Fruit fly (Drosophila melanogaster): ENCODE results near the gene CG9519.

CG9519 gene

DNA sequence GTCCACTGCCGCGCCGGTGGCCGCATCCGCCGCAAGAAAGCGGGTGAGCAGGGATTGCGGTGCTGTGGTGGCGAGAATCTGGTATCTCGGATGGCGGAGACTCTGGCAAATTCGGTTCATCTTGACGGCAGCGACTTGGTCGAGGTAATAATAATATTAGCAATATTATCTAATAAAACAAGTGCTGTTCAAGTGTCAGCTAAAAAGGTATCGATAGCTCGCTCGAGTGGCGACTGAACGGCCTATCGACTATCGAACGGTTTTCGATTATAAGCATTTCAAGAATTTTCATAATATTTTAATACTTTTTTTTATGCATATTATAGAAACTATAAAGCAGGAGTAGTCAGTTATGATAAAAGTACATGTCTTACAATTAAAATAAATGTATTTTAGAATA lies 18.2 kb downstream of the CG9519 start, which contains the start of gene Grx5 (continued):
- TF ChIP-seq CG34224 (GFP tag; IDR thresholded peaks at IDR 0.05; ENCODE audit: partially characterized antibody): peak; percentile 73
- no peak for TF ChIP-seq Xrp1 (GFP tag; IDR thresholded peaks at IDR 0.05)
- TF ChIP-seq unc-4 (GFP tag; IDR thresholded peaks at IDR 0.05; ENCODE audit: partially characterized antibody): peak; percentile 69
- TF ChIP-seq MBD-R2 (GFP tag; IDR thresholded peaks at IDR 0.05): peak; percentile 58
- TF ChIP-seq CG2129 (GFP tag; IDR thresholded peaks at IDR 0.05; ENCODE audit: partially characterized antibody): no peak
- no peak for TF ChIP-seq ATbp (GFP tag; optimal IDR thresholded peaks at IDR 0.05)
- peak; percentile 75 for TF ChIP-seq Dll (GFP tag; IDR thresholded peaks at IDR 0.05; ENCODE audit: partially characterized antibody)
- TF ChIP-seq CG1529 (GFP tag; optimal IDR thresholded peaks at IDR 0.05): no peak
- TF ChIP-seq dmrt11E (tag; optimal IDR thresholded peaks at IDR 0.05): no peak
- no peak for TF ChIP-seq CoRest (tag; optimal IDR thresholded peaks at IDR 0.05)
- TF ChIP-seq CG14860 (GFP tag; IDR thresholded peaks at IDR 0.05; ENCODE audit: partially characterized antibody): peak; percentile 46; the same call in 1 of the 3 replicates
- TF ChIP-seq dimm (GFP tag; IDR thresholded peaks at IDR 0.05): no peak
- peak; percentile 45 for TF ChIP-seq Bgb (GFP tag; IDR thresholded peaks at IDR 0.05; ENCODE audit: partially characterized antibody)
- TF ChIP-seq CG6813 (GFP tag; optimal IDR thresholded peaks at IDR 0.05): no peak

DNA sequence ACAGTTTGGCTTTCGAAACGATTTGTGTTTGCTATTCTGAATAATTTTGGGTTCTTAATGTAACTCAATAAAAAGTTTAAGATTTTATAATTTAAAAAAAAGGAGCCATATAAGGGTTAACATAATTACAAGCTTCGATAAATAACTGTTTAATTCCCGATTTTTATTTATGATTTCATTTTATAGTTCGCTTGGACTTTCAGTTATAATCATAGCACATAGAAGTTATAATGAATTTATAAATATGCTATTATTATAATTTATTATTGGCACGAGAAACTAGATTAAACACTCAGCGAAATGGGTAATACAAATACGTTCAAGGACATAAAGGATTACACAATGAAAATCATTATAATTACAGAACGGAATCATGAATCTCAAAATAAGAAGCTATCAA lies 19.7 kb downstream of the CG9519 start, which contains the start of gene CG14410:
Gene CG14410, plus strand, starts transcription at position 301 of the 400 bp plus-strand sequence.
- TF ChIP-seq CG10274 (GFP tag; optimal IDR thresholded peaks at IDR 0.05) (no peak), Hand (GFP tag; optimal IDR thresholded peaks at IDR 0.05) (no peak), NFAT (GFP tag; IDR thresholded peaks at IDR 0.05) (no peak), Lhr (GFP tag; optimal IDR thresholded peaks at IDR 0.05) (no peak), pzg (GFP tag; optimal IDR thresholded peaks at IDR 0.05) (no peak)

DNA sequence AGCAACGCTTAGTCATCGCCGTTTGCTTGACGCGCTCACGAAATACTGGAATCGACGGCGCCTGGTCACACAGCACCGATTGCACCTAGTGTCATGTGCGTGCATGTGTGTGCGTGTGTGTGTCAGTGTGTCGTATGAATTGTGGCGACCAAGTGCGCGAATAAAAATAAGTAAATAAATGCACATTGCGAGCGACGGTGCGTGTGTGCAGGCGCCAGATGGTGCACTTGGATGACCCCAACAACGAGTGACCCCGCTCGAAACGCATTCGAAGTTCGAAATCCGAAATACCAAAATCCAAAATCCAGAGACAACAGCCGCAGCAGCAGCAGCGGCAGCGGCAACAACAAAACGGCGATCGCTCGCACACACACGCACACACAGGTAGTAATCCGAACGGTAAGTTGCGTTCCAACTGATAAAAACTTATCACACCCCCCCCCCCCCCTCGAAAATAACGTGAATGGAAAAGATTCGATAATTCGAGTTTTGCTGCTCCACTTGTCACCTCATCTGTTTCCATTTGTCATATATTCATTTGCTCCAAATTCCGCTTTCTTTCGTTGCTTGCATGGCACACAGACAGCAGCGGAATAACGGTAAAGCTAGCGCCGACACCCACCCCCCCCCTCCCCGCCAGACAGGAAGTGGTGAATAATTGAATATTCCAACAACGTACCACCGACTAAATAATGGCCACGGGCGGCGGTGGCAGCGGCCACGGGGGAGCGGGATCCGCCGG lies 23.4 kb downstream of the CG9519 start, which contains the start of gene CG14411:
Gene CG14411, plus strand, starts transcription at position 86 of the 742 bp plus-strand sequence.
- TF ChIP-seq CG1024 (GFP tag; IDR thresholded peaks at IDR 0.05): no peak
- TF ChIP-seq Lim3 (GFP tag; IDR thresholded peaks at IDR 0.05): no peak
- no peak for TF ChIP-seq NFAT (GFP tag; IDR thresholded peaks at IDR 0.05)
- peak; percentile 7 for TF ChIP-seq CG17186 (GFP tag; optimal IDR thresholded peaks at IDR 0.05)
- no peak for TF ChIP-seq CkIIα-i1 (GFP tag; IDR thresholded peaks at IDR 0.05)
- TF ChIP-seq chm (GFP tag; IDR thresholded peaks at IDR 0.05): no peak
- no peak for TF ChIP-seq chif (GFP tag; optimal IDR thresholded peaks at IDR 0.05)
- TF ChIP-seq CG8281 (tag; optimal IDR thresholded peaks at IDR 0.05): no peak
- TF ChIP-seq nom (GFP tag; optimal IDR thresholded peaks at IDR 0.05): peak; percentile 18
- TF ChIP-seq CG5180 (GFP tag; optimal IDR thresholded peaks at IDR 0.05): no peak
- TF ChIP-seq CG17361 (GFP tag; IDR thresholded peaks at IDR 0.05): no peak
- TF ChIP-seq CG34422 (GFP tag; IDR thresholded peaks at IDR 0.05): peak; percentile 66; the same call in 2 of the 3 replicates
- no peak for TF ChIP-seq CG13287 (GFP tag; IDR thresholded peaks at IDR 0.05; ENCODE audit: partially characterized antibody)
- TF ChIP-seq TFAM (GFP tag; optimal IDR thresholded peaks at IDR 0.05): no peak
- peak; percentile 18 for TF ChIP-seq CG15479 (GFP tag; optimal IDR thresholded peaks at IDR 0.05)
- TF ChIP-seq E2f2 (GFP tag; IDR thresholded peaks at IDR 0.05): no peak; the same call in none of the 2 replicates
- no peak for TF ChIP-seq CG34224 (GFP tag; IDR thresholded peaks at IDR 0.05; ENCODE audit: partially characterized antibody)
- no peak for TF ChIP-seq Gsc (GFP tag; IDR thresholded peaks at IDR 0.05)
- TF ChIP-seq phol (tag; optimal IDR thresholded peaks at IDR 0.05): no peak
- TF ChIP-seq CG9797 (GFP tag; optimal IDR thresholded peaks at IDR 0.05): peak; percentile 91
- no peak for TF ChIP-seq gce (GFP tag; IDR thresholded peaks at IDR 0.05)
- TF ChIP-seq Lpt (GFP tag; optimal IDR thresholded peaks at IDR 0.05): no peak
- 0 out of 3 replicates have a peak, but pooled peaks have one; percentile 5 for TF ChIP-seq dysf (GFP tag; IDR thresholded peaks at IDR 0.05)
- no peak for TF ChIP-seq CG7987 (GFP tag; optimal IDR thresholded peaks at IDR 0.05)
- TF ChIP-seq p53 (GFP tag; optimal IDR thresholded peaks at IDR 0.05): peak; percentile 10
- peak; percentile 81 for TF ChIP-seq stwl (tag; optimal IDR thresholded peaks at IDR 0.05)
- TF ChIP-seq gfzf (GFP tag; optimal IDR thresholded peaks at IDR 0.05): peak; percentile 78
- peak; percentile 25 for TF ChIP-seq CG15514 (GFP tag; optimal IDR thresholded peaks at IDR 0.05)

All from whole organism, embryonic.